Worm (Caenorhabditis elegans): ENCODE measurements around the gene srd-49.

Gene srd-49

ce11 chrV:10145653-10146052 is 51.2 kb downstream of the srd-49 start, which contains the start of gene C51E3.9:
Gene C51E3.9, plus strand, starts transcription at chrV:10145953.
- TF ChIP-seq sea-1 (GFP tag; conservative IDR thresholded peaks at IDR 0.05) (no peak), tbx-37 (GFP tag; conservative IDR thresholded peaks at IDR 0.05) (no peak), tra-4 (tag; optimal IDR thresholded peaks at IDR 0.05) (no peak), ets-7 (tag; optimal IDR thresholded peaks at IDR 0.05) (no peak), ceh-13 (GFP tag; optimal IDR thresholded peaks at IDR 0.05) (no peak), F13C5.2 (tag; optimal IDR thresholded peaks at IDR 0.05) (no peak), aly-1 (tag; optimal IDR thresholded peaks at IDR 0.05) (no peak), scrt-1 (GFP tag; IDR thresholded peaks at IDR 0.05) (no peak), ama-1 (optimal IDR thresholded peaks at IDR 0.05) (no peak), hmbx-1 (tag; optimal IDR thresholded peaks at IDR 0.05) (no peak), pes-1 (GFP tag; IDR thresholded peaks at IDR 0.05) (no peak), tbx-11 (GFP tag; IDR thresholded peaks at IDR 0.05) (no peak), ceh-36 (tag; optimal IDR thresholded peaks at IDR 0.05) (no peak)
